Worm (Caenorhabditis elegans): ENCODE data around the gene tut-1.

ce11 chrIV:71266-71665 lies 50.2 kb downstream of the tut-1 start:
- TF ChIP-seq ceh-13 (GFP tag; optimal IDR thresholded peaks at IDR 0.05) (no peak), tra-4 (tag; optimal IDR thresholded peaks at IDR 0.05) (no peak), scrt-1 (GFP tag; IDR thresholded peaks at IDR 0.05) (no peak), tbx-37 (GFP tag; conservative IDR thresholded peaks at IDR 0.05) (no peak), F13C5.2 (tag; optimal IDR thresholded peaks at IDR 0.05) (no peak), ama-1 (optimal IDR thresholded peaks at IDR 0.05) (no peak), flt-1 (GFP tag; IDR thresholded peaks at IDR 0.05) (no peak), pes-1 (GFP tag; IDR thresholded peaks at IDR 0.05) (no peak), aly-1 (tag; optimal IDR thresholded peaks at IDR 0.05) (no peak), ets-7 (tag; optimal IDR thresholded peaks at IDR 0.05) (no peak), sea-1 (GFP tag; conservative IDR thresholded peaks at IDR 0.05) (no peak), hnd-1 (tag; optimal IDR thresholded peaks at IDR 0.05) (no peak), tbx-11 (GFP tag; IDR thresholded peaks at IDR 0.05) (no peak)
